Worm (Caenorhabditis elegans) whole organism, L2 larva: ENCODE measurements around the gene C28D4.7.

Experiments
- ceh-16 ChIP-seq: fragments of 150-350 bp; optimal IDR thresholded peaks from 2 replicates; lab custom pipeline; 2014; ENCODE audit warnings: missing biosample characterization, missing genetic modification characterization
- dmd-4 ChIP-seq: sonication (generic microtip); optimal IDR thresholded peaks from 2 replicates; lab custom pipeline; 2017; ENCODE audit warnings: missing biosample characterization, missing genetic modification characterization
- egl-27 ChIP-seq: sonication (generic microtip); optimal IDR thresholded peaks from 3 replicates; lab custom pipeline; 2017; ENCODE audit warnings: missing biosample characterization, missing genetic modification reagents, missing genetic modification characterization
- elt-3 ChIP-seq: sonication (generic microtip); optimal IDR thresholded peaks from 2 replicates; lab custom pipeline; 2017; ENCODE audit warnings: missing biosample characterization, missing genetic modification characterization
- nhr-10 ChIP-seq: sonication (generic microtip); optimal IDR thresholded peaks from 2 replicates; lab custom pipeline; 2017; ENCODE audit warnings: missing biosample characterization, missing genetic modification characterization
- nhr-23 ChIP-seq: fragments of 150-350 bp; optimal IDR thresholded peaks from 2 replicates; lab custom pipeline; 2014; ENCODE audit warnings: missing biosample characterization, missing genetic modification reagents, missing genetic modification characterization
- nhr-237 ChIP-seq: fragments of 150-350 bp; optimal IDR thresholded peaks from 2 replicates; lab custom pipeline; 2014; ENCODE audit warnings: missing biosample characterization, missing genetic modification characterization
- nhr-77 ChIP-seq: fragments of 150-350 bp; optimal IDR thresholded peaks from 2 replicates; lab custom pipeline; 2014; ENCODE audit warnings: missing biosample characterization, missing genetic modification characterization
- snpc-4 ChIP-seq: fragments of 150-350 bp; optimal IDR thresholded peaks from 2 replicates; lab custom pipeline; 2014; ENCODE audit warnings: missing biosample characterization, missing genetic modification characterization
- unc-39 ChIP-seq: fragments of 150-350 bp; optimal IDR thresholded peaks from 2 replicates; lab custom pipeline; 2014; ENCODE audit warnings: missing biosample characterization, missing genetic modification characterization

DNA sequence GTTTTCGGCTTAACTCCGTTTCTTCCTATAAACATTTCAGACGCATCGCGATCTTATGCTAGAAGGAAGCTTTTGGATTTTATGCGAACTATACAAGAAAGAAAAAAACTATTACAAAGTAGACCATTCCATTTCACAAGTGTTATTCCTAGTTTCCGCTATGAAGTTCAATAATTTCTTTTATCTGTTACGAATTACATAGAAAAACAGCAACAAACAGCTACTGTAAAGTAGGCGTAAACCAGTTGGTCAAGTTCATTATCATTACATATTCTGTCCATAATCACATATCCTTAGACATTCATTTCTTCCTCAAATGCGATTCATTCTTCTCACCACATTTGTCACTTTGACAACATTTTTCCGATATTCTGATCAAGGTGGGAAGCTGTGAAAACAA, 4.8 kb downstream of the C28D4.7 start, which contains the start of gene C28D4.10:
- TF ChIP-seq unc-39 (tag; lab: Kevin White, UChicago) (no peak), egl-27 (tag; lab: Kevin White, UChicago) (no peak), nhr-23 (tag; lab: Kevin White, UChicago) (no peak), snpc-4 (tag; lab: Kevin White, UChicago) (no peak), elt-3 (tag; lab: Kevin White, UChicago) (no peak), nhr-237 (tag; lab: Kevin White, UChicago) (no peak), nhr-10 (tag; lab: Kevin White, UChicago) (no peak), ceh-16 (tag; lab: Kevin White, UChicago) (no peak), nhr-77 (no peak), dmd-4 (tag; lab: Kevin White, UChicago) (no peak)
